Worm (Caenorhabditis elegans) whole organism, L4 larva: Measurements from ENCODE around the gene R04D3.3.
A peak's percentile ranks its signal among the peaks of the same experiment; 100 is the strongest.

ENCODE experiments used
- F10B5.3 ChIP-seq: sonication (generic microtip); optimal IDR thresholded peaks from 2 replicates; lab custom pipeline; 2016; ENCODE audit warnings: mild to moderate bottlenecking, missing genetic modification characterization, missing compliant biosample characterization
- F26F4.8 ChIP-seq: fragments of 200-800 bp; sonication (Bioruptor generic); conservative IDR thresholded peaks from 2 replicates; pipeline ENCODE4 v1.3.6; 2022; ENCODE audit warnings: missing genetic modification characterization, missing compliant biosample characterization
- F49E8.2 ChIP-seq: sonication (generic microtip); optimal IDR thresholded peaks from 2 replicates; lab custom pipeline; 2016; ENCODE audit warnings: missing compliant biosample characterization, mild to moderate bottlenecking, missing genetic modification characterization, borderline replicate concordance
- Y5F2A.4 ChIP-seq: fragments of 200-800 bp; sonication (Bioruptor generic); optimal IDR thresholded peaks from 2 replicates; lab custom pipeline; 2018; ENCODE audit warnings: mild to moderate bottlenecking, missing genetic modification characterization, missing compliant biosample characterization
- ZK337.2 ChIP-seq: fragments of 200-800 bp; sonication (Bioruptor generic); IDR thresholded peaks from 2 replicates; pipeline ENCODE4 v1.3.6; 2022; ENCODE audit warnings: missing genetic modification reagents, missing genetic modification characterization, missing compliant biosample characterization
- aha-1 ChIP-seq: fragments of 150-350 bp; peaks from one replicate; lab custom pipeline; 2014; ENCODE audit warnings: missing biosample characterization, missing genetic modification characterization
- aly-2 ChIP-seq: sonication (generic microtip); optimal IDR thresholded peaks from 2 replicates; lab custom pipeline; 2018; ENCODE audit warnings: missing biosample characterization, missing genetic modification characterization
- ama-1 ChIP-seq: fragments of 150-350 bp; optimal IDR thresholded peaks from 2 replicates; lab custom pipeline; 2014; ENCODE audit warnings: inconsistent platforms, mixed read lengths
- ceh-20 ChIP-seq: fragments of 200-800 bp; sonication (Bioruptor generic); IDR thresholded peaks from 2 replicates; pipeline ENCODE4 v1.3.6; 2022; ENCODE audit warnings: missing genetic modification reagents, missing genetic modification characterization, missing compliant biosample characterization
- ceh-62 ChIP-seq: sonication (generic microtip); optimal IDR thresholded peaks from 2 replicates; lab custom pipeline; 2017; ENCODE audit warnings: missing biosample characterization, missing genetic modification characterization
- ctbp-1 ChIP-seq: fragments of 200-800 bp; sonication (Bioruptor generic); IDR thresholded peaks from 2 replicates; pipeline ENCODE4 v1.3.6; 2022; ENCODE audit warnings: missing genetic modification reagents, missing genetic modification characterization, missing compliant biosample characterization
- daf-16 ChIP-seq, 3 experiments: sonication (generic microtip); optimal IDR thresholded peaks; 2 replicates each; lab custom pipeline; 2016 to 2017; ENCODE audit warnings: missing genetic modification characterization in 3 of 3, missing genetic modification reagents in 3 of 3, mild to moderate bottlenecking in 2 of 3, missing compliant biosample characterization in 2 of 3, missing biosample characterization in 1 of 3, moderate library complexity in 1 of 3
- daf-19 ChIP-seq: fragments of 200-800 bp; sonication (Bioruptor generic); conservative IDR thresholded peaks from 2 replicates; pipeline ENCODE4 v1.3.6; 2022; ENCODE audit warnings: missing genetic modification characterization, missing compliant biosample characterization
- dmd-6 ChIP-seq: fragments of 200-800 bp; sonication (Bioruptor generic); IDR thresholded peaks from 2 replicates; pipeline ENCODE4 v1.3.6; 2022; ENCODE audit warnings: missing genetic modification reagents, missing genetic modification characterization, missing compliant biosample characterization
- dmd-8 ChIP-seq: fragments of 200-800 bp; sonication (Bioruptor generic); IDR thresholded peaks from 2 replicates; pipeline ENCODE4 v1.3.6; 2022; ENCODE audit warnings: missing genetic modification characterization, missing compliant biosample characterization
- dmd-9 ChIP-seq: fragments of 200-800 bp; sonication (Bioruptor generic); IDR thresholded peaks from 2 replicates; pipeline ENCODE4 v1.3.6; 2022; ENCODE audit warnings: missing genetic modification reagents, missing genetic modification characterization, missing compliant biosample characterization
- duxl-1 ChIP-seq: sonication (generic microtip); optimal IDR thresholded peaks from 2 replicates; lab custom pipeline; 2016; ENCODE audit warnings: mild to moderate bottlenecking, missing genetic modification characterization, moderate library complexity, missing compliant biosample characterization; ENCODE audit not compliant: poor library complexity
- dve-1 ChIP-seq: sonication (generic microtip); optimal IDR thresholded peaks from 2 replicates; lab custom pipeline; 2017; ENCODE audit warnings: antibody characterized with exemption, mild to moderate bottlenecking, missing genetic modification characterization, missing compliant biosample characterization; ENCODE audit not compliant: insufficient read depth
- egl-43 ChIP-seq: fragments of 200-800 bp; sonication (Bioruptor generic); IDR thresholded peaks from 2 replicates; pipeline ENCODE4 v1.3.6; 2022; ENCODE audit warnings: missing genetic modification reagents, missing genetic modification characterization, missing compliant biosample characterization
- hif-1 ChIP-seq, 2 experiments: sonication (generic microtip); optimal IDR thresholded peaks; 2 replicates each; lab custom pipeline; 2016 to 2017; ENCODE audit warnings: missing compliant biosample characterization in 2 of 2, missing genetic modification characterization in 2 of 2, missing genetic modification reagents in 2 of 2, missing genotype in 2 of 2, mild to moderate bottlenecking in 1 of 2
- hlh-11 ChIP-seq: fragments of 200-800 bp; sonication (Bioruptor generic); optimal IDR thresholded peaks from 2 replicates; lab custom pipeline; 2018; ENCODE audit warnings: mild to moderate bottlenecking, missing genetic modification characterization, missing compliant biosample characterization
- hmg-1.1 ChIP-seq: fragments of 200-800 bp; sonication (Bioruptor generic); IDR thresholded peaks from 2 replicates; pipeline ENCODE4 v1.3.6; 2022; ENCODE audit warnings: missing genetic modification reagents, missing genetic modification characterization, missing compliant biosample characterization
- lim-7 ChIP-seq: fragments of 200-800 bp; sonication (Bioruptor generic); IDR thresholded peaks from 2 replicates; pipeline ENCODE4 v1.3.6; 2022; ENCODE audit warnings: missing genetic modification characterization, missing compliant biosample characterization
- lin-39 ChIP-seq: fragments of 150-350 bp; optimal IDR thresholded peaks from 2 replicates; lab custom pipeline; 2014; ENCODE audit warnings: missing biosample characterization, missing genetic modification reagents, missing genetic modification characterization
- lir-3 ChIP-seq: sonication (generic microtip); optimal IDR thresholded peaks from 2 replicates; lab custom pipeline; 2016; ENCODE audit warnings: mild to moderate bottlenecking, missing genetic modification characterization, missing compliant biosample characterization
- lsy-2 ChIP-seq, 2 experiments: fragments of 150-350 bp in 1 of 2; sonication (generic microtip) in 1 of 2; optimal IDR thresholded peaks; 2 replicates each; lab custom pipeline; 2014 to 2017; ENCODE audit warnings: missing biosample characterization in 2 of 2, missing genetic modification characterization in 2 of 2
- madf-5 ChIP-seq, 2 experiments: fragments of 200-800 bp; sonication (Bioruptor generic); IDR thresholded peaks; 2 replicates each; pipeline ENCODE4 v1.3.6; 2022; ENCODE audit warnings: missing compliant biosample characterization in 2 of 2, missing genetic modification characterization in 2 of 2
- mes-2 ChIP-seq: sonication (generic microtip); optimal IDR thresholded peaks from 2 replicates; lab custom pipeline; 2016; ENCODE audit warnings: missing genotype, mild to moderate bottlenecking, missing genetic modification characterization, missing compliant biosample characterization; ENCODE audit not compliant: poor library complexity, severe bottlenecking
- nhr-102 ChIP-seq: sonication (generic microtip); optimal IDR thresholded peaks from 2 replicates; lab custom pipeline; 2016; ENCODE audit warnings: mild to moderate bottlenecking, missing genetic modification characterization, moderate library complexity, missing compliant biosample characterization
- nhr-28 ChIP-seq: fragments of 150-350 bp; optimal IDR thresholded peaks from 2 replicates; lab custom pipeline; 2014; ENCODE audit warnings: missing biosample characterization, missing genetic modification characterization
- nhr-42 ChIP-seq: fragments of 200-800 bp; sonication (Bioruptor generic); IDR thresholded peaks from 2 replicates; pipeline ENCODE4 v1.3.6; 2022; ENCODE audit warnings: missing genetic modification characterization, missing compliant biosample characterization
- nhr-77 ChIP-seq: fragments of 150-350 bp; optimal IDR thresholded peaks from 2 replicates; lab custom pipeline; 2014; ENCODE audit warnings: missing biosample characterization, missing genetic modification characterization
- php-3 ChIP-seq: fragments of 200-800 bp; sonication (Bioruptor generic); IDR thresholded peaks from 2 replicates; pipeline ENCODE4 v1.3.6; 2022; ENCODE audit warnings: missing genetic modification reagents, missing genetic modification characterization, missing compliant biosample characterization
- pqm-1 ChIP-seq: sonication (generic microtip); optimal IDR thresholded peaks from 2 replicates; lab custom pipeline; 2017; ENCODE audit warnings: missing biosample characterization, missing genetic modification characterization
- snpc-1.2 ChIP-seq: fragments of 200-800 bp; sonication (Bioruptor generic); IDR thresholded peaks from 2 replicates; pipeline ENCODE4 v1.3.6; 2022; ENCODE audit warnings: missing genetic modification reagents, missing genetic modification characterization, missing compliant biosample characterization
- unc-39 ChIP-seq: sonication (generic microtip); optimal IDR thresholded peaks from 2 replicates; lab custom pipeline; 2017; ENCODE audit warnings: missing biosample characterization, missing genetic modification characterization
- vab-7 ChIP-seq: fragments of 200-800 bp; sonication (Bioruptor generic); IDR thresholded peaks from 2 replicates; pipeline ENCODE4 v1.3.6; 2022; ENCODE audit warnings: missing genetic modification reagents, missing genetic modification characterization, missing compliant biosample characterization
- zfp-2 ChIP-seq: sonication (generic microtip); optimal IDR thresholded peaks from 2 replicates; lab custom pipeline; 2016; ENCODE audit warnings: mild to moderate bottlenecking, missing genetic modification characterization, missing compliant biosample characterization
- zfp-3 ChIP-seq: fragments of 200-800 bp; sonication (Bioruptor generic); conservative IDR thresholded peaks from 2 replicates; pipeline ENCODE4 v1.3.6; 2022; ENCODE audit warnings: missing genetic modification reagents, missing genetic modification characterization, missing compliant biosample characterization
- zip-11 ChIP-seq: fragments of 200-800 bp; sonication (Bioruptor generic); IDR thresholded peaks from 2 replicates; pipeline ENCODE4 v1.3.6; 2022; ENCODE audit warnings: missing genetic modification characterization, missing compliant biosample characterization
- ztf-11 ChIP-seq: fragments of 150-350 bp; optimal IDR thresholded peaks from 2 replicates; lab custom pipeline; 2014; ENCODE audit warnings: missing biosample characterization, missing genetic modification characterization
- ztf-7 ChIP-seq: fragments of 150-350 bp; optimal IDR thresholded peaks from 2 replicates; lab custom pipeline; 2014; ENCODE audit warnings: missing biosample characterization, missing genetic modification characterization

R04D3.3 gene

DNA sequence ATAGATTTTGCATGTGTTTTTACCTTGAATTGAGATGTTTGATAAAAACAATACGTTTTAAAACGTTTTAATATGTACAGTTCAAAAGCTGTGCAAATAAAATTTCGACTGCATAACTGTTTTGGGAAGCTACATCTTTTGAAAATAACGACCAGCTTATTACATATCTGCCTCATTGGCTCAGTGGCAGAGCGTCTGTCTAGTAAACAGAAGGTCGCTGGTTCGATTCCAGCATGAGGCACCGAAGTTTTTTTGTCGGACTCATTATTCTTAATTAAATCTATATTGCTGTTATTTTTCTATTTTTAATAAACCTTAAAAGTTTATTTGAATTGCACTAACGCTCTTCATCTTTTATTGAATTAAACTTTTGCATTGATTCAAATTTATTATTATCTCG lies 2.6 kb upstream of the R04D3.3 start:
- TF ChIP-seq lir-3 (tag; lab: Kevin White, UChicago): peak; percentile 5
- TF ChIP-seq aly-2 (tag; lab: Kevin White, UChicago): no peak
- no peak for TF ChIP-seq duxl-1 (tag; lab: Kevin White, UChicago)
- no peak for TF ChIP-seq ceh-62 (tag; lab: Kevin White, UChicago)
- no peak for TF ChIP-seq dmd-8 (GFP tag; lab: Robert Waterston, UW)
- no peak for TF ChIP-seq dve-1 (tag; lab: Kevin White, UChicago)
- TF ChIP-seq vab-7: 0 out of 2 replicates have a peak, but pooled peaks have one; percentile 18
- TF ChIP-seq F26F4.8 (GFP tag; lab: Robert Waterston, UW): 0 out of 2 replicates have a peak, but pooled peaks have one; percentile 54
- no peak for TF ChIP-seq unc-39
- TF ChIP-seq nhr-28: no peak
- no peak for TF ChIP-seq madf-5 (GFP tag; IDR thresholded peaks at IDR 0.05; lab: Robert Waterston, UW)
- no peak for TF ChIP-seq ztf-11 (tag; lab: Kevin White, UChicago)
- no peak for TF ChIP-seq nhr-77 (tag; lab: Kevin White, UChicago)
- no peak for TF ChIP-seq lsy-2 (tag; optimal IDR thresholded peaks at IDR 0.05; lab: Kevin White, UChicago)
- TF ChIP-seq daf-16 (GFP tag; optimal IDR thresholded peaks at IDR 0.05; lab: Kevin White, UChicago): peak in 1 of 2 experiments; percentile 54
- no peak for TF ChIP-seq daf-16 (tag; optimal IDR thresholded peaks at IDR 0.05; lab: Kevin White, UChicago)
- TF ChIP-seq ctbp-1 (GFP tag; lab: Robert Waterston, UW): no peak
- TF ChIP-seq ZK337.2 (GFP tag; lab: Robert Waterston, UW): no peak
- no peak for TF ChIP-seq lin-39
- no peak for TF ChIP-seq ceh-20
- peak; percentile 47; the same call in 1 of the 2 replicates for TF ChIP-seq lim-7 (GFP tag; lab: Robert Waterston, UW)
- TF ChIP-seq daf-19 (GFP tag; lab: Robert Waterston, UW): no peak
- TF ChIP-seq, all 104 proteins: peak for 5

- TF ChIP-seq ama-1 (lab: Kevin White, UChicago) (no peak), php-3 (GFP tag; lab: Robert Waterston, UW) (no peak), zfp-2 (tag; lab: Kevin White, UChicago) (no peak), F10B5.3 (tag; lab: Kevin White, UChicago) (no peak), daf-16 (GFP tag; optimal IDR thresholded peaks at IDR 0.05; lab: Kevin White, UChicago) (no peak), daf-16 (tag; optimal IDR thresholded peaks at IDR 0.05; lab: Kevin White, UChicago) (no peak), aha-1 (no peak), nhr-28 (no peak), Y5F2A.4 (no peak), zip-11 (GFP tag; lab: Robert Waterston, UW) (no peak), ztf-11 (tag; lab: Kevin White, UChicago) (no peak), lir-3 (tag; lab: Kevin White, UChicago) (no peak), hif-1 (tag; optimal IDR thresholded peaks at IDR 0.05; lab: Kevin White, UChicago) (no peak), ZK337.2 (GFP tag; lab: Robert Waterston, UW) (no peak)
- TF ChIP-seq, all 104 proteins: peak for 0
Measured at ce11 chrX:13291506-13291905, 1.1 kb upstream of the R04D3.3 start, which contains the start of gene srd-38. TSS of gene srd-38 (plus strand) at chrX:13291806.

ce11 chrX:13288715-13289114 lies 1.7 kb downstream of the R04D3.3 start, which contains the start of gene R04D3.4:
TSS of gene R04D3.4 (minus strand) at chrX:13288815.
- TF ChIP-seq daf-19 (GFP tag; lab: Robert Waterston, UW): no peak
- no peak for TF ChIP-seq dmd-9 (GFP tag; lab: Robert Waterston, UW)

ce11 chrX:13286533-13286932 lies 3.9 kb downstream of the R04D3.3 start, which contains the start of gene R04D3.2:
TSS of gene R04D3.2 (minus strand) at chrX:13286633.
- TF ChIP-seq nhr-102 (tag; lab: Kevin White, UChicago) (no peak), ZK337.2 (GFP tag; lab: Robert Waterston, UW) (no peak)

DNA sequence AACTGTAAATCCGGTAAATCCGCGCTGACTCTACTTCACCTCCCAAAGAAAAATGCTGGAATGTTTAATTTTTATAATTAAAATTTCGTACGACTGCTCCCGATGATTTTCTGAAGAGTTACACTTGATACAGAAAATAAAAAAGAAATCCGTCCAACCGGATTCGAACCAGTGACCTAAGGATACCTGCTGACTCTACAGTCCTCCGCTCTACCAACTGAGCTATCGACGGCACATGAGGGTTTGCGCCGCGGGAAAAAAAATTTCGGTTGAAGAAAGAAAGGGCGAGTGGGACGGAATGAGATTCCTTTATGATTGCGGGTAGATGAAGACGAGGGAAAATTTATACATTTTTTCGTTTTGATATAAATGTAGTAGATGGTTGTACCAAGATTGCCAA lies 5.8 kb downstream of the R04D3.3 start:
- peak; percentile 81 for TF ChIP-seq egl-43 (GFP tag; lab: Robert Waterston, UW)
- no peak for TF ChIP-seq ceh-62 (tag; lab: Kevin White, UChicago)
- TF ChIP-seq F49E8.2 (tag; lab: Kevin White, UChicago): no peak
- peak; percentile 19 for TF ChIP-seq duxl-1 (tag; lab: Kevin White, UChicago)
- 0 out of 2 replicates have a peak, but pooled peaks have one; percentile 23 for TF ChIP-seq zfp-3
- TF ChIP-seq dmd-6 (GFP tag; lab: Robert Waterston, UW): peak; percentile 17; the same call in 1 of the 2 replicates
- TF ChIP-seq ama-1 (lab: Kevin White, UChicago): no peak
- TF ChIP-seq pqm-1 (tag; lab: Kevin White, UChicago): no peak
- no peak for TF ChIP-seq mes-2 (tag; lab: Kevin White, UChicago)
- no peak for TF ChIP-seq ztf-7
- TF ChIP-seq hlh-11 (tag; lab: Kevin White, UChicago): no peak
- TF ChIP-seq hmg-1.1 (GFP tag; lab: Robert Waterston, UW): peak; percentile 15; the same call in 1 of the 2 replicates
- 0 out of 2 replicates have a peak, but pooled peaks have one; percentile 37 for TF ChIP-seq snpc-1.2 (GFP tag; lab: Robert Waterston, UW)
- 0 out of 2 replicates have a peak, but pooled peaks have one; percentile 13 for TF ChIP-seq nhr-42 (GFP tag; lab: Robert Waterston, UW)
